Worm (Caenorhabditis elegans) whole organism, mixed stage, embryonic: ENCODE results near the gene mltn-13.

Experiments used
- bed-3 ChIP-seq: fragments of 200-800 bp; sonication (Bioruptor generic); optimal IDR thresholded peaks from 3 replicates; lab custom pipeline; 2018; ENCODE audit warnings: mild to moderate bottlenecking, missing genetic modification characterization, moderate library complexity, missing compliant biosample characterization
- blmp-1 ChIP-seq: fragments of 150-350 bp; optimal IDR thresholded peaks from 2 replicates; lab custom pipeline; 2014; ENCODE audit warnings: missing biosample characterization, missing genetic modification characterization
- ceh-43 ChIP-seq: fragments of 200-800 bp; sonication (Bioruptor generic); optimal IDR thresholded peaks from 2 replicates; lab custom pipeline; 2018; ENCODE audit warnings: mild to moderate bottlenecking, missing genetic modification characterization, moderate library complexity, missing compliant biosample characterization
- ham-2 ChIP-seq: fragments of 200-800 bp; sonication (Bioruptor generic); optimal IDR thresholded peaks from 2 replicates; lab custom pipeline; 2018; ENCODE audit warnings: mild to moderate bottlenecking, missing genetic modification characterization, missing compliant biosample characterization
- lin-32 ChIP-seq: fragments of 200-800 bp; sonication (Bioruptor generic); optimal IDR thresholded peaks from 2 replicates; lab custom pipeline; 2018; ENCODE audit warnings: mild to moderate bottlenecking, missing genetic modification characterization, missing compliant biosample characterization
- mep-1 ChIP-seq: fragments of 150-350 bp; optimal IDR thresholded peaks from 2 replicates; lab custom pipeline; 2017; ENCODE audit warnings: missing biosample characterization, missing genetic modification reagents, missing genetic modification characterization, inconsistent platforms
- nhr-2 ChIP-seq: fragments of 150-350 bp; optimal IDR thresholded peaks from 2 replicates; lab custom pipeline; 2014; ENCODE audit warnings: missing biosample characterization, missing genetic modification characterization
- nhr-237 ChIP-seq: fragments of 150-350 bp; optimal IDR thresholded peaks from 2 replicates; lab custom pipeline; 2014; ENCODE audit warnings: missing biosample characterization, missing genetic modification characterization
- sem-2 ChIP-seq: fragments of 200-800 bp; sonication (Bioruptor generic); optimal IDR thresholded peaks from 2 replicates; lab custom pipeline; 2018; ENCODE audit warnings: mild to moderate bottlenecking, missing genetic modification characterization, missing compliant biosample characterization
- snpc-4 ChIP-seq: fragments of 150-350 bp; optimal IDR thresholded peaks from 2 replicates; lab custom pipeline; 2014; ENCODE audit warnings: missing biosample characterization, missing genetic modification characterization
- unc-39 ChIP-seq: fragments of 150-350 bp; optimal IDR thresholded peaks from 2 replicates; lab custom pipeline; 2014; ENCODE audit warnings: missing biosample characterization, missing genetic modification characterization
- unc-62 ChIP-seq: fragments of 150-350 bp; optimal IDR thresholded peaks from 2 replicates; lab custom pipeline; 2014; ENCODE audit warnings: missing biosample characterization, missing genetic modification reagents, missing genetic modification characterization

- TF ChIP-seq nhr-237 (tag; lab: Kevin White, UChicago) (no peak), mep-1 (tag; lab: Kevin White, UChicago) (no peak), sem-2 (no peak), lin-32 (GFP tag; lab: Kevin White, UChicago) (no peak), ceh-43 (no peak), unc-62 (GFP tag; lab: Kevin White, UChicago) (no peak), unc-39 (tag; lab: Kevin White, UChicago) (no peak), snpc-4 (tag; lab: Kevin White, UChicago) (no peak), ham-2 (GFP tag; lab: Kevin White, UChicago) (no peak), bed-3 (no peak), nhr-2 (no peak), blmp-1 (tag; lab: Kevin White, UChicago) (no peak)
Observed at ce11 chrX:4478503-4478902, 30.3 kb upstream of the mltn-13 start.
